Fruit fly (Drosophila melanogaster) whole organism, embryonic: Measurements from ENCODE around the gene Myo10A.
A peak's percentile ranks its signal among the peaks of the same experiment; 100 is the strongest.

Experiments used
- Adf1 ChIP-seq: fragments of 200-800 bp; sonication (Bioruptor generic); IDR thresholded peaks from 2 replicates; pipeline ENCODE4 v1.3.6; 2022; ENCODE audit warnings: missing biosample characterization, missing genetic modification characterization
- Atf6 ChIP-seq: fragments of 200-800 bp; sonication (Bioruptor generic); IDR thresholded peaks from 2 replicates; pipeline ENCODE4 v1.3.6; 2022; ENCODE audit warnings: missing biosample characterization, missing genetic modification characterization
- B-H2 ChIP-seq: fragments of 200-800 bp; sonication (Bioruptor generic); optimal IDR thresholded peaks from 2 replicates; lab custom pipeline; 2018; ENCODE audit warnings: missing biosample characterization, mild to moderate bottlenecking, missing genetic modification characterization
- BtbVII ChIP-seq: fragments of 200-800 bp; sonication (Bioruptor generic); optimal IDR thresholded peaks from 3 replicates; lab custom pipeline; 2017; ENCODE audit warnings: missing biosample characterization, mild to moderate bottlenecking, missing genetic modification characterization
- CG10431 ChIP-seq: fragments of 200-800 bp; sonication (Bioruptor generic); optimal IDR thresholded peaks from 3 replicates; lab custom pipeline; 2018; ENCODE audit warnings: missing biosample characterization, mild to moderate bottlenecking, missing genetic modification characterization
- CG10654 ChIP-seq: fragments of 200-800 bp; sonication (Bioruptor generic); optimal IDR thresholded peaks from 2 replicates; lab custom pipeline; 2016; ENCODE audit warnings: missing biosample characterization, missing genetic modification characterization
- CG11247 ChIP-seq: fragments of 200-800 bp; sonication (Bioruptor generic); IDR thresholded peaks from 2 replicates; pipeline ENCODE4 v1.3.6; 2022; ENCODE audit warnings: missing biosample characterization, missing genetic modification characterization
- CG11398 ChIP-seq: fragments of 200-800 bp; sonication (Bioruptor generic); optimal IDR thresholded peaks from 2 replicates; lab custom pipeline; 2016; ENCODE audit warnings: missing biosample characterization, missing genetic modification characterization
- CG1233 ChIP-seq: fragments of 200-800 bp; sonication (Bioruptor generic); optimal IDR thresholded peaks from 4 replicates; lab custom pipeline; 2018; ENCODE audit warnings: missing biosample characterization, mild to moderate bottlenecking, missing genetic modification characterization
- CG12659 ChIP-seq: fragments of 200-800 bp; sonication (Bioruptor generic); optimal IDR thresholded peaks from 3 replicates; lab custom pipeline; 2017; ENCODE audit warnings: mild to moderate bottlenecking, missing biosample characterization, missing genetic modification reagents, missing genetic modification characterization
- CG12744 ChIP-seq: fragments of 200-800 bp; sonication (Bioruptor generic); optimal IDR thresholded peaks from 2 replicates; lab custom pipeline; 2016; ENCODE audit warnings: missing biosample characterization, missing genetic modification characterization
- CG15073 ChIP-seq: fragments of 200-800 bp; sonication (Bioruptor generic); optimal IDR thresholded peaks from 2 replicates; lab custom pipeline; 2016; ENCODE audit warnings: missing biosample characterization, missing genetic modification characterization
- CG16815 ChIP-seq: fragments of 200-800 bp; sonication (Bioruptor generic); optimal IDR thresholded peaks from 3 replicates; lab custom pipeline; 2017; ENCODE audit warnings: missing biosample characterization, mild to moderate bottlenecking, missing genetic modification characterization
- CG17186 ChIP-seq: fragments of 200-800 bp; sonication (Bioruptor generic); optimal IDR thresholded peaks from 3 replicates; lab custom pipeline; 2017; ENCODE audit warnings: missing biosample characterization, missing genetic modification reagents, missing genetic modification characterization
- CG18476 ChIP-seq: fragments of 200-800 bp; sonication (Bioruptor generic); optimal IDR thresholded peaks from 2 replicates; lab custom pipeline; 2016; ENCODE audit warnings: missing biosample characterization, mild to moderate bottlenecking, missing genetic modification characterization
- CG18619 ChIP-seq: fragments of 200-800 bp; sonication (Bioruptor generic); optimal IDR thresholded peaks from 3 replicates; lab custom pipeline; 2017; ENCODE audit warnings: missing biosample characterization, mild to moderate bottlenecking, missing genetic modification characterization
- CG2120 ChIP-seq: fragments of 200-800 bp; sonication (Bioruptor generic); optimal IDR thresholded peaks from 3 replicates; lab custom pipeline; 2016; ENCODE audit warnings: missing biosample characterization, missing genetic modification characterization
- CG2712 ChIP-seq: fragments of 200-800 bp; optimal IDR thresholded peaks from 3 replicates; lab custom pipeline; 2019; ENCODE audit warnings: missing biosample characterization, mild to moderate bottlenecking, missing genetic modification characterization, moderate library complexity
- CG34422 ChIP-seq: fragments of 200-800 bp; sonication (Bioruptor generic); IDR thresholded peaks from 3 replicates; pipeline ENCODE4 v1.3.6; 2022; ENCODE audit warnings: missing biosample characterization, missing genetic modification characterization
- CG3995 ChIP-seq: fragments of 200-800 bp; sonication (Bioruptor generic); optimal IDR thresholded peaks from 3 replicates; lab custom pipeline; 2016; ENCODE audit warnings: missing biosample characterization, missing genetic modification characterization
- CG42726 ChIP-seq: fragments of 200-800 bp; sonication (Bioruptor generic); IDR thresholded peaks from 2 replicates; pipeline ENCODE4 v1.3.6; 2022; ENCODE audit warnings: missing biosample characterization, missing genetic modification characterization; ENCODE audit not compliant: partially characterized antibody
- CG4707 ChIP-seq: fragments of 200-800 bp; sonication (Bioruptor generic); optimal IDR thresholded peaks from 2 replicates; lab custom pipeline; 2018; ENCODE audit warnings: missing biosample characterization, mild to moderate bottlenecking, missing genetic modification characterization, moderate library complexity
- CG5180 ChIP-seq: fragments of 200-800 bp; sonication (Bioruptor generic); optimal IDR thresholded peaks from 3 replicates; lab custom pipeline; 2017; ENCODE audit warnings: missing biosample characterization, missing genetic modification characterization, mild to moderate bottlenecking, moderate library complexity, missing genetic modification reagents
- CG6683 ChIP-seq: fragments of 200-800 bp; sonication (Bioruptor generic); optimal IDR thresholded peaks from 2 replicates; lab custom pipeline; 2017; ENCODE audit warnings: missing biosample characterization, mild to moderate bottlenecking, missing genetic modification characterization, missing genetic modification reagents
- CG9727 ChIP-seq: fragments of 200-800 bp; sonication (Bioruptor generic); optimal IDR thresholded peaks from 3 replicates; lab custom pipeline; 2017; ENCODE audit warnings: missing biosample characterization, mild to moderate bottlenecking, missing genetic modification characterization
- HLH3B ChIP-seq: fragments of 200-800 bp; sonication (Bioruptor generic); IDR thresholded peaks from 2 replicates; pipeline ENCODE4 v1.3.6; 2022; ENCODE audit warnings: missing biosample characterization, missing genetic modification characterization
- Hmr ChIP-seq: fragments of 200-800 bp; sonication (Bioruptor generic); optimal IDR thresholded peaks from 3 replicates; lab custom pipeline; 2017; ENCODE audit warnings: mild to moderate bottlenecking, missing biosample characterization, missing genetic modification reagents, missing genetic modification characterization
- Lpt ChIP-seq: fragments of >200 bp; optimal IDR thresholded peaks from 2 replicates; lab custom pipeline; 2018; ENCODE audit warnings: missing biosample characterization, missing genetic modification characterization
- Myb ChIP-seq: fragments of 200-800 bp; sonication (Bioruptor generic); optimal IDR thresholded peaks from 2 replicates; lab custom pipeline; 2016; ENCODE audit warnings: missing biosample characterization, missing genetic modification characterization
- PHDP ChIP-seq: fragments of 200-800 bp; sonication (Bioruptor generic); optimal IDR thresholded peaks from 3 replicates; lab custom pipeline; 2018; ENCODE audit warnings: missing biosample characterization, mild to moderate bottlenecking, missing genetic modification characterization, moderate library complexity
- Rfx ChIP-seq: fragments of 200-800 bp; sonication (Bioruptor generic); IDR thresholded peaks from 2 replicates; pipeline ENCODE4 v1.3.6; 2022; ENCODE audit warnings: missing biosample characterization, missing genetic modification characterization
- Side ChIP-seq: fragments of 200-800 bp; sonication (Bioruptor generic); optimal IDR thresholded peaks from 2 replicates; lab custom pipeline; 2016; ENCODE audit warnings: missing biosample characterization, missing genetic modification characterization
- Sry-β ChIP-seq: fragments of 200-800 bp; sonication (Bioruptor generic); optimal IDR thresholded peaks from 2 replicates; lab custom pipeline; 2018; ENCODE audit warnings: missing biosample characterization, mild to moderate bottlenecking, missing genetic modification characterization, moderate library complexity
- amos ChIP-seq: fragments of 200-800 bp; sonication (Bioruptor generic); IDR thresholded peaks from 2 replicates; pipeline ENCODE4 v1.3.6; 2022; ENCODE audit warnings: missing biosample characterization, missing genetic modification characterization; ENCODE audit not compliant: partially characterized antibody
- aop ChIP-seq: fragments of 200-800 bp; sonication (Bioruptor generic); IDR thresholded peaks from 2 replicates; pipeline ENCODE4 v1.3.6; 2022; ENCODE audit warnings: missing biosample characterization, missing genetic modification characterization
- cwo ChIP-seq: fragments of 200-800 bp; sonication (Bioruptor generic); optimal IDR thresholded peaks from 3 replicates; lab custom pipeline; 2017; ENCODE audit warnings: missing biosample characterization, missing genetic modification characterization, mild to moderate bottlenecking, moderate library complexity, missing genetic modification reagents
- dysf ChIP-seq: fragments of 200-800 bp; sonication (Bioruptor generic); IDR thresholded peaks from 3 replicates; pipeline ENCODE4 v1.3.6; 2022; ENCODE audit warnings: missing biosample characterization, missing genetic modification characterization
- en ChIP-seq: fragments of 200-800 bp; sonication (Bioruptor generic); optimal IDR thresholded peaks from 2 replicates; lab custom pipeline; 2016; ENCODE audit warnings: missing biosample characterization, missing genetic modification characterization
- gcm2 ChIP-seq: fragments of 200-800 bp; sonication (Bioruptor generic); optimal IDR thresholded peaks from 2 replicates; lab custom pipeline; 2016; ENCODE audit warnings: missing biosample characterization, missing genetic modification characterization
- oc ChIP-seq: fragments of 200-800 bp; sonication (Bioruptor generic); optimal IDR thresholded peaks from 2 replicates; lab custom pipeline; 2018; ENCODE audit warnings: missing biosample characterization, mild to moderate bottlenecking, missing genetic modification characterization, moderate library complexity
- p53 ChIP-seq: fragments of 200-800 bp; sonication (Bioruptor generic); optimal IDR thresholded peaks from 2 replicates; lab custom pipeline; 2016; ENCODE audit warnings: missing biosample characterization, missing genetic modification characterization
- pfk ChIP-seq: fragments of 200-800 bp; sonication (Bioruptor generic); optimal IDR thresholded peaks from 2 replicates; lab custom pipeline; 2018; ENCODE audit warnings: missing biosample characterization, mild to moderate bottlenecking, missing genetic modification characterization, moderate library complexity
- phol ChIP-seq: fragments of 200-800 bp; sonication (Bioruptor generic); optimal IDR thresholded peaks from 3 replicates; lab custom pipeline; 2018; ENCODE audit warnings: missing biosample characterization, mild to moderate bottlenecking, missing genetic modification characterization, moderate library complexity
- pzg ChIP-seq: fragments of 200-800 bp; sonication (Bioruptor generic); optimal IDR thresholded peaks from 3 replicates; lab custom pipeline; 2018; ENCODE audit warnings: missing biosample characterization, mild to moderate bottlenecking, missing genetic modification characterization, moderate library complexity
- ranshi ChIP-seq: fragments of 200-800 bp; sonication (Bioruptor generic); IDR thresholded peaks from 2 replicates; pipeline ENCODE4 v1.3.6; 2022; ENCODE audit warnings: missing biosample characterization, missing genetic modification characterization
- repo ChIP-seq: fragments of 200-800 bp; sonication (Bioruptor generic); optimal IDR thresholded peaks from 2 replicates; lab custom pipeline; 2016; ENCODE audit warnings: missing biosample characterization, missing genetic modification characterization
- seq ChIP-seq: fragments of 200-800 bp; sonication (Bioruptor generic); IDR thresholded peaks from 2 replicates; pipeline ENCODE4 v1.3.6; 2022; ENCODE audit warnings: missing biosample characterization, missing genetic modification characterization
- sim ChIP-seq: fragments of 200-800 bp; sonication (Bioruptor generic); IDR thresholded peaks from 2 replicates; pipeline ENCODE4 v1.3.6; 2022; ENCODE audit warnings: missing biosample characterization, missing genetic modification characterization
- tio ChIP-seq: fragments of 200-800 bp; sonication (Bioruptor generic); optimal IDR thresholded peaks from 2 replicates; lab custom pipeline; 2017; ENCODE audit warnings: missing biosample characterization, missing genetic modification characterization, inconsistent platforms
- tup ChIP-seq: fragments of 200-800 bp; sonication (Bioruptor generic); optimal IDR thresholded peaks from 2 replicates; lab custom pipeline; 2016; ENCODE audit warnings: missing biosample characterization, mild to moderate bottlenecking, missing genetic modification characterization, moderate library complexity
- zf30C ChIP-seq: fragments of 200-800 bp; sonication (Bioruptor generic); optimal IDR thresholded peaks from 3 replicates; lab custom pipeline; 2018; ENCODE audit warnings: missing biosample characterization, mild to moderate bottlenecking, missing genetic modification characterization

The Myo10A gene

dm6 chrX:10905047-10905446, 25.6 kb upstream of the Myo10A start (continued):
- TF ChIP-seq CG12659 (peak; percentile 56), CG1233 (GFP tag; lab: Kevin White, UChicago) (peak; percentile 51), CG2712 (peak; percentile 73), CG11398 (peak; percentile 49), en (GFP tag; lab: Kevin White, UChicago) (peak; percentile 19), tup (GFP tag; lab: Kevin White, UChicago) (no peak), tio (GFP tag; lab: Kevin White, UChicago) (peak; percentile 80), CG17186 (GFP tag; lab: Kevin White, UChicago) (no peak), PHDP (tag; lab: Kevin White, UChicago) (peak; percentile 65), sim (GFP tag; lab: Robert Waterston, UW) (no peak), aop (no peak), CG4707 (GFP tag; lab: Kevin White, UChicago) (peak; percentile 68), CG18619 (GFP tag; lab: Kevin White, UChicago) (peak; percentile 21), zf30C (GFP tag; lab: Kevin White, UChicago) (no peak), dysf (GFP tag; lab: Robert Waterston, UW) (peak; percentile 63; the same call in 2 of the 3 replicates), CG16815 (peak; percentile 53), ranshi (GFP tag; lab: Robert Waterston, UW) (peak; percentile 41; the same call in 1 of the 2 replicates), CG34422 (peak; percentile 34; the same call in 1 of the 3 replicates), seq (GFP tag; lab: Robert Waterston, UW) (peak; percentile 64), Atf6 (GFP tag; lab: Robert Waterston, UW) (peak; percentile 39; the same call in 1 of the 2 replicates), repo (peak; percentile 35), CG3995 (no peak), CG5180 (peak; percentile 38), pfk (GFP tag; lab: Kevin White, UChicago) (no peak), Sry-β (no peak), Hmr (GFP tag; lab: Kevin White, UChicago) (peak; percentile 49), Rfx (GFP tag; lab: Robert Waterston, UW) (0 out of 2 replicates have a peak, but pooled peaks have one; percentile 21), phol (tag; lab: Kevin White, UChicago) (peak; percentile 78), p53 (GFP tag; lab: Kevin White, UChicago) (no peak), CG9727 (peak; percentile 80), B-H2 (GFP tag; lab: Kevin White, UChicago) (no peak), gcm2 (GFP tag; lab: Kevin White, UChicago) (no peak), CG15073 (GFP tag; lab: Kevin White, UChicago) (no peak), Lpt (GFP tag; lab: Kevin White, UChicago) (no peak), CG12744 (GFP tag; lab: Kevin White, UChicago) (peak; percentile 4), Myb (no peak), CG2120 (GFP tag; lab: Kevin White, UChicago) (peak; percentile 39), CG10654 (GFP tag; lab: Kevin White, UChicago) (peak; percentile 26), CG6683 (GFP tag; lab: Kevin White, UChicago) (no peak), cwo (peak; percentile 24), Adf1 (GFP tag; lab: Robert Waterston, UW) (no peak), pzg (GFP tag; lab: Kevin White, UChicago) (no peak), BtbVII (GFP tag; lab: Kevin White, UChicago) (peak; percentile 54), oc (tag; lab: Kevin White, UChicago) (peak; percentile 35), HLH3B (GFP tag; lab: Robert Waterston, UW) (peak; percentile 43; the same call in 1 of the 2 replicates), CG11247 (no peak), CG10431 (GFP tag; lab: Kevin White, UChicago) (no peak), Side (GFP tag; lab: Kevin White, UChicago) (peak; percentile 39), CG42726 (GFP tag; lab: Robert Waterston, UW) (no peak), amos (GFP tag; lab: Robert Waterston, UW) (no peak), CG18476 (GFP tag; lab: Kevin White, UChicago) (peak; percentile 51)
